In the genomic region with DNA sequence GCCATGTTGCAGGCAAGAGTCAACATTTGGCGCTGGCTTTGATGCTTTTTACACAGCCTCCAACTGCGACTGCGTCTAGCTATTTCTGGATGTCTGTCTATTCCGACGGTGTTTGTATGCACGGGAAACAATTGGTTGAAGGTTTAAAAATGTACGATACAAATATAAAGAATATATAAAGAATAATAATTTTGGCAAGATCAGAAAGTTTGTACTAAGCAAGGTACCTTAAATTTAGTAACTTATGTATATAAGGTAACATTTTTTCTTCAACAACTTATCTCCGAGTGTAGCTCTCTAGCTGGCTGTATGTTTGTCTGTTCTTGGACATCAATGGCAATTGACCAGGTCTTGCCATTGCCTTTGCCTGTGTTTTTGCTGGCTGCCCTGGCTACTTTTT, we compare ENCODE assay signal across 1 fruit fly cellular context.
TF ChIP-seq lines count a peak whose summit lies in the region.

No protein-coding gene starts in this region.

TF ChIP-seq in whole organism, embryonic, 481 proteins besides CTCF, POLR2A, EP300 and RAD21 (continued from another document and continues in another):
- TF ChIP-seq Trl (optimal IDR thresholded peaks at IDR 0.05; lab: Kevin White, UChicago) (no peak), Trl (GFP tag; optimal IDR thresholded peaks at IDR 0.05; lab: Kevin White, UChicago) (no peak), CG5245 (GFP tag; optimal IDR thresholded peaks at IDR 0.05; lab: Kevin White, UChicago) (no peak), CG18476 (GFP tag; optimal IDR thresholded peaks at IDR 0.05; lab: Kevin White, UChicago) (no peak), CG8765 (GFP tag; IDR thresholded peaks at IDR 0.05; lab: Robert Waterston, UW) (no peak), vnd (GFP tag; IDR thresholded peaks at IDR 0.05; lab: Robert Waterston, UW; ENCODE audit: partially characterized antibody) (no peak), CG9876 (GFP tag; optimal IDR thresholded peaks at IDR 0.05; lab: Kevin White, UChicago) (no peak), CG34376 (GFP tag; optimal IDR thresholded peaks at IDR 0.05; lab: Kevin White, UChicago) (no peak), bbx (GFP tag; IDR thresholded peaks at IDR 0.05; lab: Robert Waterston, UW; ENCODE audit: partially characterized antibody) (no peak), CG11695 (GFP tag; IDR thresholded peaks at IDR 0.05; lab: Robert Waterston, UW) (0 out of 3 replicates have a peak, but pooled peaks have one; percentile 39), CG10462 (GFP tag; optimal IDR thresholded peaks at IDR 0.05; lab: Kevin White, UChicago) (no peak), CG11247 (GFP tag; IDR thresholded peaks at IDR 0.05; lab: Robert Waterston, UW) (no peak), jigr1 (GFP tag; IDR thresholded peaks at IDR 0.05; lab: Robert Waterston, UW) (no peak), ind (GFP tag; optimal IDR thresholded peaks at IDR 0.05; lab: Kevin White, UChicago) (no peak), HLHmδ (GFP tag; optimal IDR thresholded peaks at IDR 0.05; lab: Kevin White, UChicago) (no peak), grn (GFP tag; optimal IDR thresholded peaks at IDR 0.05; lab: Kevin White, UChicago) (no peak), Ada2b (GFP tag; IDR thresholded peaks at IDR 0.05; lab: Robert Waterston, UW) (no peak), CG7963 (GFP tag; IDR thresholded peaks at IDR 0.05; lab: Robert Waterston, UW; ENCODE audit: partially characterized antibody) (no peak), vfl (GFP tag; optimal IDR thresholded peaks at IDR 0.05; lab: Kevin White, UChicago) (no peak), CG4707 (GFP tag; optimal IDR thresholded peaks at IDR 0.05; lab: Kevin White, UChicago) (no peak), CG1792 (GFP tag; optimal IDR thresholded peaks at IDR 0.05; lab: Kevin White, UChicago) (no peak), CG12391 (tag; optimal IDR thresholded peaks at IDR 0.05; lab: Kevin White, UChicago) (no peak), stwl (tag; optimal IDR thresholded peaks at IDR 0.05; lab: Kevin White, UChicago) (no peak), luna (GFP tag; optimal IDR thresholded peaks at IDR 0.05; lab: Kevin White, UChicago) (no peak), Dref (GFP tag; IDR thresholded peaks at IDR 0.05; lab: Robert Waterston, UW) (no peak), CG1603 (tag; optimal IDR thresholded peaks at IDR 0.05; lab: Kevin White, UChicago) (peak; percentile 28), CG3407 (GFP tag; optimal IDR thresholded peaks at IDR 0.05; lab: Kevin White, UChicago) (no peak), shn (GFP tag; optimal IDR thresholded peaks at IDR 0.05; lab: Kevin White, UChicago) (no peak), chm (GFP tag; IDR thresholded peaks at IDR 0.05; lab: Robert Waterston, UW) (no peak), CG12071 (GFP tag; optimal IDR thresholded peaks at IDR 0.05; lab: Kevin White, UChicago) (no peak), CG12299 (tag; optimal IDR thresholded peaks at IDR 0.05; lab: Kevin White, UChicago) (no peak), pb (GFP tag; optimal IDR thresholded peaks at IDR 0.05; lab: Kevin White, UChicago) (no peak), CG16813 (GFP tag; IDR thresholded peaks at IDR 0.05; lab: Robert Waterston, UW; ENCODE audit: partially characterized antibody) (no peak), sisA (GFP tag; IDR thresholded peaks at IDR 0.05; lab: Robert Waterston, UW) (peak; percentile 21; the same call in 1 of the 2 replicates), tll (GFP tag; optimal IDR thresholded peaks at IDR 0.05; lab: Kevin White, UChicago) (no peak), CG17829 (tag; optimal IDR thresholded peaks at IDR 0.05; lab: Kevin White, UChicago) (no peak), fru (optimal IDR thresholded peaks at IDR 0.05; lab: Kevin White, UChicago) (no peak), tgo (GFP tag; IDR thresholded peaks at IDR 0.05; lab: Robert Waterston, UW) (0 out of 3 replicates have a peak, but pooled peaks have one; percentile 14), Rfx (GFP tag; IDR thresholded peaks at IDR 0.05; lab: Robert Waterston, UW) (no peak), CG10209 (GFP tag; optimal IDR thresholded peaks at IDR 0.05; lab: Kevin White, UChicago) (no peak), HmgZ (tag; optimal IDR thresholded peaks at IDR 0.05; lab: Kevin White, UChicago) (no peak), ab (GFP tag; optimal IDR thresholded peaks at IDR 0.05; lab: Kevin White, UChicago) (no peak), hth (optimal IDR thresholded peaks at IDR 0.05; lab: Kevin White, UChicago) (no peak), Gug (GFP tag; IDR thresholded peaks at IDR 0.05; lab: Robert Waterston, UW) (no peak), CG17912 (GFP tag; optimal IDR thresholded peaks at IDR 0.05; lab: Kevin White, UChicago) (no peak), CG12744 (GFP tag; optimal IDR thresholded peaks at IDR 0.05; lab: Kevin White, UChicago) (no peak), dan (GFP tag; IDR thresholded peaks at IDR 0.05; lab: Robert Waterston, UW) (no peak), CG15479 (GFP tag; optimal IDR thresholded peaks at IDR 0.05; lab: Kevin White, UChicago) (no peak), Nf-YB (GFP tag; optimal IDR thresholded peaks at IDR 0.05; lab: Kevin White, UChicago) (no peak), dysf (GFP tag; IDR thresholded peaks at IDR 0.05; lab: Robert Waterston, UW) (no peak), CG18764 (GFP tag; optimal IDR thresholded peaks at IDR 0.05; lab: Kevin White, UChicago) (no peak), wek (GFP tag; optimal IDR thresholded peaks at IDR 0.05; lab: Kevin White, UChicago) (no peak), pzg (GFP tag; optimal IDR thresholded peaks at IDR 0.05; lab: Kevin White, UChicago) (no peak), Oli (tag; optimal IDR thresholded peaks at IDR 0.05; lab: Kevin White, UChicago) (peak; percentile 15), CG7372 (GFP tag; IDR thresholded peaks at IDR 0.05; lab: Robert Waterston, UW) (no peak), Asciz (GFP tag; optimal IDR thresholded peaks at IDR 0.05; lab: Kevin White, UChicago) (peak; percentile 18), pfk (GFP tag; optimal IDR thresholded peaks at IDR 0.05; lab: Kevin White, UChicago) (no peak), CG14667 (GFP tag; IDR thresholded peaks at IDR 0.05; lab: Robert Waterston, UW) (no peak), oc (tag; optimal IDR thresholded peaks at IDR 0.05; lab: Kevin White, UChicago) (peak; percentile 15), crc (GFP tag; optimal IDR thresholded peaks at IDR 0.05; lab: Kevin White, UChicago) (no peak), crp (GFP tag; optimal IDR thresholded peaks at IDR 0.05; lab: Kevin White, UChicago) (no peak), Neu2 (GFP tag; optimal IDR thresholded peaks at IDR 0.05; lab: Kevin White, UChicago; ENCODE audit: borderline replicate concordance) (no peak), danr (GFP tag; IDR thresholded peaks at IDR 0.05; lab: Robert Waterston, UW) (no peak), CG3065 (GFP tag; optimal IDR thresholded peaks at IDR 0.05; lab: Kevin White, UChicago) (no peak), YL-1 (GFP tag; optimal IDR thresholded peaks at IDR 0.05; lab: Kevin White, UChicago) (no peak), CG6175 (GFP tag; IDR thresholded peaks at IDR 0.05; lab: Robert Waterston, UW) (no peak), Scr (GFP tag; IDR thresholded peaks at IDR 0.05; lab: Robert Waterston, UW; ENCODE audit: partially characterized antibody) (no peak), CG11504 (tag; optimal IDR thresholded peaks at IDR 0.05; lab: Kevin White, UChicago) (peak; percentile 56), nerfin-1 (tag; optimal IDR thresholded peaks at IDR 0.05; lab: Kevin White, UChicago) (no peak), ham (GFP tag; IDR thresholded peaks at IDR 0.05; lab: Robert Waterston, UW) (no peak), CG4820 (GFP tag; optimal IDR thresholded peaks at IDR 0.05; lab: Kevin White, UChicago) (peak; percentile 2), emc (GFP tag; optimal IDR thresholded peaks at IDR 0.05; lab: Kevin White, UChicago) (no peak), CG9609 (GFP tag; optimal IDR thresholded peaks at IDR 0.05; lab: Kevin White, UChicago) (no peak), CG15601 (tag; optimal IDR thresholded peaks at IDR 0.05; lab: Kevin White, UChicago) (no peak), CG17359 (tag; optimal IDR thresholded peaks at IDR 0.05; lab: Kevin White, UChicago) (peak; percentile 35), Pdp1 (GFP tag; optimal IDR thresholded peaks at IDR 0.05; lab: Kevin White, UChicago) (no peak), Hmr (GFP tag; optimal IDR thresholded peaks at IDR 0.05; lab: Kevin White, UChicago) (no peak), CG13287 (GFP tag; IDR thresholded peaks at IDR 0.05; lab: Robert Waterston, UW; ENCODE audit: partially characterized antibody) (no peak), tx (GFP tag; optimal IDR thresholded peaks at IDR 0.05; lab: Kevin White, UChicago) (no peak), NC2β (GFP tag; optimal IDR thresholded peaks at IDR 0.05; lab: Kevin White, UChicago) (no peak), CG30431 (GFP tag; optimal IDR thresholded peaks at IDR 0.05; lab: Kevin White, UChicago) (no peak), CG13296 (GFP tag; optimal IDR thresholded peaks at IDR 0.05; lab: Kevin White, UChicago) (no peak), Doc3 (GFP tag; IDR thresholded peaks at IDR 0.05; lab: Robert Waterston, UW; ENCODE audit: partially characterized antibody) (no peak), CG11696 (GFP tag; IDR thresholded peaks at IDR 0.05; lab: Robert Waterston, UW) (no peak), ara (GFP tag; IDR thresholded peaks at IDR 0.05; lab: Robert Waterston, UW) (no peak), gce (GFP tag; IDR thresholded peaks at IDR 0.05; lab: Robert Waterston, UW) (no peak), lov (optimal IDR thresholded peaks at IDR 0.05; lab: Kevin White, UChicago) (no peak), lov (GFP tag; IDR thresholded peaks at IDR 0.05; lab: Robert Waterston, UW) (no peak), ase (GFP tag; IDR thresholded peaks at IDR 0.05; lab: Robert Waterston, UW) (no peak), gfzf (GFP tag; optimal IDR thresholded peaks at IDR 0.05; lab: Kevin White, UChicago) (no peak), otp (GFP tag; IDR thresholded peaks at IDR 0.05; lab: Robert Waterston, UW) (no peak), Med (GFP tag; lab: Kevin White, UChicago) (no peak), CrebB (tag; optimal IDR thresholded peaks at IDR 0.05; lab: Kevin White, UChicago) (no peak), BEAF-32 (GFP tag; optimal IDR thresholded peaks at IDR 0.05; lab: Kevin White, UChicago) (no peak), Sox100B (GFP tag; optimal IDR thresholded peaks at IDR 0.05; lab: Kevin White, UChicago) (no peak), Dp (GFP tag; optimal IDR thresholded peaks at IDR 0.05; lab: Kevin White, UChicago) (no peak), CG14710 (tag; optimal IDR thresholded peaks at IDR 0.05; lab: Kevin White, UChicago) (no peak), tap (tag; optimal IDR thresholded peaks at IDR 0.05; lab: Kevin White, UChicago) (peak; percentile 34), da (GFP tag; optimal IDR thresholded peaks at IDR 0.05; lab: Kevin White, UChicago) (no peak), pita (GFP tag; optimal IDR thresholded peaks at IDR 0.05; lab: Kevin White, UChicago) (no peak), CG14050 (GFP tag; IDR thresholded peaks at IDR 0.05; lab: Robert Waterston, UW) (no peak), CG14965 (GFP tag; optimal IDR thresholded peaks at IDR 0.05; lab: Kevin White, UChicago; ENCODE audit: borderline replicate concordance) (no peak), fu2 (GFP tag; optimal IDR thresholded peaks at IDR 0.05; lab: Kevin White, UChicago) (no peak), al (GFP tag; IDR thresholded peaks at IDR 0.05; lab: Robert Waterston, UW) (no peak), ssp (GFP tag; IDR thresholded peaks at IDR 0.05; lab: Robert Waterston, UW) (no peak), Antp (GFP tag; optimal IDR thresholded peaks at IDR 0.05; lab: Kevin White, UChicago) (no peak), ewg (GFP tag; optimal IDR thresholded peaks at IDR 0.05; lab: Kevin White, UChicago) (no peak), Fer2 (tag; optimal IDR thresholded peaks at IDR 0.05; lab: Kevin White, UChicago) (no peak), insv (GFP tag; optimal IDR thresholded peaks at IDR 0.05; lab: Kevin White, UChicago) (no peak), CG17328 (GFP tag; IDR thresholded peaks at IDR 0.05; lab: Robert Waterston, UW) (peak; percentile 58), CG2120 (GFP tag; optimal IDR thresholded peaks at IDR 0.05; lab: Kevin White, UChicago) (no peak), dimm (GFP tag; IDR thresholded peaks at IDR 0.05; lab: Robert Waterston, UW) (no peak), Side (GFP tag; optimal IDR thresholded peaks at IDR 0.05; lab: Kevin White, UChicago) (no peak), CG7987 (GFP tag; optimal IDR thresholded peaks at IDR 0.05; lab: Kevin White, UChicago) (no peak), CG3847 (GFP tag; IDR thresholded peaks at IDR 0.05; lab: Robert Waterston, UW) (0 out of 2 replicates have a peak, but pooled peaks have one; percentile 9), caup (GFP tag; optimal IDR thresholded peaks at IDR 0.05; lab: Kevin White, UChicago; ENCODE audit: severe bottlenecking) (no peak), Hr39 (optimal IDR thresholded peaks at IDR 0.05; lab: Kevin White, UChicago) (no peak), CkIIα-i1 (GFP tag; IDR thresholded peaks at IDR 0.05; lab: Robert Waterston, UW) (no peak), Vsx1 (GFP tag; optimal IDR thresholded peaks at IDR 0.05; lab: Kevin White, UChicago) (no peak), hb (GFP tag; IDR thresholded peaks at IDR 0.05; lab: Robert Waterston, UW; ENCODE audit: partially characterized antibody) (no peak), lab (GFP tag; optimal IDR thresholded peaks at IDR 0.05; lab: Kevin White, UChicago) (peak; percentile 53), sr (GFP tag; IDR thresholded peaks at IDR 0.05; lab: Robert Waterston, UW) (no peak), gcm2 (GFP tag; optimal IDR thresholded peaks at IDR 0.05; lab: Kevin White, UChicago) (no peak), CG1832 (GFP tag; optimal IDR thresholded peaks at IDR 0.05; lab: Kevin White, UChicago) (no peak), CG10147 (GFP tag; optimal IDR thresholded peaks at IDR 0.05; lab: Kevin White, UChicago) (no peak), Dad (GFP tag; optimal IDR thresholded peaks at IDR 0.05; lab: Kevin White, UChicago) (no peak), knrl (GFP tag; IDR thresholded peaks at IDR 0.05; lab: Robert Waterston, UW; ENCODE audit: partially characterized antibody) (no peak), CG4282 (GFP tag; optimal IDR thresholded peaks at IDR 0.05; lab: Kevin White, UChicago) (no peak), CG4854 (GFP tag; optimal IDR thresholded peaks at IDR 0.05; lab: Kevin White, UChicago) (no peak), CG4424 (GFP tag; optimal IDR thresholded peaks at IDR 0.05; lab: Kevin White, UChicago) (peak; percentile 16), sna (GFP tag; IDR thresholded peaks at IDR 0.05; lab: Robert Waterston, UW; ENCODE audit: partially characterized antibody) (no peak), ac (GFP tag; optimal IDR thresholded peaks at IDR 0.05; lab: Kevin White, UChicago) (no peak), gsb-n (tag; optimal IDR thresholded peaks at IDR 0.05; lab: Kevin White, UChicago) (no peak), nmo (GFP tag; optimal IDR thresholded peaks at IDR 0.05; lab: Kevin White, UChicago) (peak; percentile 8)
